Worm (Caenorhabditis elegans) whole organism, mixed stage, embryonic: ENCODE data around the gene tiar-1.

Source experiments
- cnd-1 ChIP-seq: fragments of 200-800 bp; sonication (Bioruptor generic); optimal IDR thresholded peaks from 2 replicates; lab custom pipeline; 2018; ENCODE audit warnings: mild to moderate bottlenecking, missing genetic modification characterization, missing compliant biosample characterization
- flh-1 ChIP-seq: fragments of 200-800 bp; sonication (Bioruptor generic); optimal IDR thresholded peaks from 2 replicates; lab custom pipeline; 2018; ENCODE audit warnings: mild to moderate bottlenecking, missing genetic modification characterization, moderate library complexity, missing compliant biosample characterization
- lin-13 ChIP-seq: fragments of 150-350 bp; optimal IDR thresholded peaks from 2 replicates; lab custom pipeline; 2014; ENCODE audit warnings: missing biosample characterization, missing genetic modification characterization
- lsy-2 ChIP-seq: fragments of 150-350 bp; optimal IDR thresholded peaks from 2 replicates; lab custom pipeline; 2014; ENCODE audit warnings: missing biosample characterization, missing genetic modification characterization
- mls-2 ChIP-seq: sonication (generic microtip); optimal IDR thresholded peaks from 2 replicates; lab custom pipeline; 2016; ENCODE audit warnings: mild to moderate bottlenecking, missing genetic modification characterization, moderate library complexity, missing compliant biosample characterization
- nhr-12 ChIP-seq: fragments of 150-350 bp; optimal IDR thresholded peaks from 2 replicates; lab custom pipeline; 2014; ENCODE audit warnings: missing biosample characterization, missing genetic modification characterization
- nhr-237 ChIP-seq: fragments of 150-350 bp; optimal IDR thresholded peaks from 2 replicates; lab custom pipeline; 2014; ENCODE audit warnings: missing biosample characterization, missing genetic modification characterization
- nhr-28 ChIP-seq: fragments of 150-350 bp; optimal IDR thresholded peaks from 2 replicates; lab custom pipeline; 2014; ENCODE audit warnings: missing biosample characterization, missing genetic modification characterization
- nhr-76 ChIP-seq: sonication (generic microtip); optimal IDR thresholded peaks from 2 replicates; lab custom pipeline; 2017; ENCODE audit warnings: missing biosample characterization, missing genetic modification characterization
- pha-4 ChIP-seq: fragments of 150-350 bp; optimal IDR thresholded peaks from 2 replicates; lab custom pipeline; 2018; ENCODE audit warnings: missing biosample characterization, missing genetic modification reagents, missing genetic modification characterization
- snpc-4 ChIP-seq: fragments of 150-350 bp; optimal IDR thresholded peaks from 2 replicates; lab custom pipeline; 2014; ENCODE audit warnings: missing biosample characterization, missing genetic modification characterization
- ztf-11 ChIP-seq: fragments of 150-350 bp; optimal IDR thresholded peaks from 2 replicates; lab custom pipeline; 2014; ENCODE audit warnings: missing biosample characterization, missing genetic modification characterization

DNA sequence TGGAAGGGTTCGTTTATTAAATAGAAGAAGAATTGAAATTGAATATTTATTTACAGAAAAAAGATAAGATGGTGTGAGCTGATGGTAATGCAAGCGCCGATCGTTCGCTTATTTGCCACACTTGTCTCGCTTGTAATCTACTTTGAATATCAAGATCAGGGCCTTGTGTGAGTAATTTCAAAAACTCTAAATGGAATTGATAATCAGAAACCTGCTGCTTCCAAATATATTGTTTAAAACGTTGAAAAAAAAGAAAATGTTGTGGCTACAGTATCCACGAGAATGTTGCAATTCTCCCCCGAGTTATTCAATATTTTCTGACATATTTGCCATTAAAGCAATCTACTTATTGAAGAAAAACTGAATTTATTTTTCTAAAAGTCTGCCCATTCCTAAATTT lies 3.8 kb downstream of the tiar-1 start:
- no peak for TF ChIP-seq snpc-4 (tag; lab: Kevin White, UChicago)
- TF ChIP-seq mls-2 = no peak
- no peak for TF ChIP-seq ztf-11
- TF ChIP-seq nhr-28 = no peak
- TF ChIP-seq lin-13 (tag; lab: Kevin White, UChicago) = no peak
- no peak for TF ChIP-seq nhr-12 (tag; lab: Kevin White, UChicago)
- TF ChIP-seq cnd-1 (tag; lab: Kevin White, UChicago) = no peak
- no peak for TF ChIP-seq pha-4 (tag; lab: Kevin White, UChicago)
- no peak for TF ChIP-seq nhr-76 (tag; lab: Kevin White, UChicago)
- no peak for TF ChIP-seq lsy-2 (tag; lab: Kevin White, UChicago)
- TF ChIP-seq flh-1 (GFP tag; lab: Kevin White, UChicago) = no peak
- TF ChIP-seq nhr-237 (tag; lab: Kevin White, UChicago) = no peak
